Worm (Caenorhabditis elegans) whole organism, early embryonic: ENCODE results near the gene F26A1.19.

Experiments
- ama-1 ChIP-seq: fragments of 150-350 bp; optimal IDR thresholded peaks from 2 replicates; lab custom pipeline; 2014
- hmbx-1 ChIP-seq: sonication (generic microtip); optimal IDR thresholded peaks from 2 replicates; lab custom pipeline; 2016; ENCODE audit warnings: mild to moderate bottlenecking, missing genetic modification characterization, missing compliant biosample characterization
- pes-1 ChIP-seq: fragments of 200-800 bp; sonication (Bioruptor generic); IDR thresholded peaks from 2 replicates; pipeline ENCODE4 v1.3.6; 2022; ENCODE audit warnings: missing genetic modification reagents, missing genetic modification characterization, missing compliant biosample characterization
- tra-4 ChIP-seq: sonication (generic microtip); optimal IDR thresholded peaks from 2 replicates; lab custom pipeline; 2017; ENCODE audit warnings: missing genetic modification characterization, missing compliant biosample characterization

ce11 chrIII:4875663-4876062, 38.1 kb downstream of the F26A1.19 start:
- no peak for TF ChIP-seq pes-1 (GFP tag; lab: Robert Waterston, UW)
- TF ChIP-seq ama-1 (lab: Kevin White, UChicago) = no peak
- TF ChIP-seq hmbx-1 = no peak
- TF ChIP-seq tra-4 (tag; lab: Kevin White, UChicago) = no peak
